Fruit fly (Drosophila melanogaster) Kc167 (cell line): ENCODE measurements around the gene dgt4.

Source experiments
- Myc ChIP-seq: fragments of >200 bp; optimal IDR thresholded peaks from 2 replicates; lab custom pipeline; 2017; ENCODE audit warnings: missing external identifiers
- Sin3A ChIP-seq: fragments of >200 bp; optimal IDR thresholded peaks from 2 replicates; lab custom pipeline; 2018; ENCODE audit warnings: missing external identifiers
- h ChIP-seq: fragments of >200 bp; optimal IDR thresholded peaks from 3 replicates; lab custom pipeline; 2018; ENCODE audit warnings: missing external identifiers
- insv ChIP-seq: fragments of >200 bp; optimal IDR thresholded peaks from 3 replicates; lab custom pipeline; 2018; ENCODE audit warnings: missing external identifiers

DNA sequence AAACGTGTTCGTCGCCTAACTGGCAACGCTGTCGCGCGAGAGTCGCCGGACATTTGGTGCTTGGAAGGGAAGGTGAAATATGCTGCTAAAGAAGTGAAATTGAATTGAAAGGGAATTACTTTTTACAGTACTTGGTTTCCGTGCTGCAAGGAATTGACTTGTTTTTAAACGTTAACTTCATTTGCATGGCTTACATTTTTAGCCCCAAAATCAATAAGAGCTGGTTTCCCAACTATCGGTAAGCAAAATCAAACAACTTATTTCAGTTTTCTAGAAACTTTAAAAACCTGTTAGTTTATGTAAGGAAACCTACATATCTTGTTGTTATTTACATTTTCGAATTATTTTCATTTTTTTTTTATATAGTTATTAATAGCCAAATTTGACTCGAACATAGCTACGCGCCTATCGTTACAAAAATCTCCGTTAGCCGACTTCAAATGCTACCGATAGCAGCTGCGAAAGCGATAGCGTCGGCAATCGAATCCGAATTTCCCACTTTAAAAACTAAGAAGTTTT, at the start of gene dgt4, which contains the start of gene Nsun2:
- TF ChIP-seq insv (lab: Kevin White, UChicago) (no peak), h (lab: Kevin White, UChicago) (no peak), Myc (lab: Kevin White, UChicago) (no peak), Sin3A (lab: Kevin White, UChicago) (no peak)
